Worm (Caenorhabditis elegans): Measurements from ENCODE around the gene F22H10.11.

DNA sequence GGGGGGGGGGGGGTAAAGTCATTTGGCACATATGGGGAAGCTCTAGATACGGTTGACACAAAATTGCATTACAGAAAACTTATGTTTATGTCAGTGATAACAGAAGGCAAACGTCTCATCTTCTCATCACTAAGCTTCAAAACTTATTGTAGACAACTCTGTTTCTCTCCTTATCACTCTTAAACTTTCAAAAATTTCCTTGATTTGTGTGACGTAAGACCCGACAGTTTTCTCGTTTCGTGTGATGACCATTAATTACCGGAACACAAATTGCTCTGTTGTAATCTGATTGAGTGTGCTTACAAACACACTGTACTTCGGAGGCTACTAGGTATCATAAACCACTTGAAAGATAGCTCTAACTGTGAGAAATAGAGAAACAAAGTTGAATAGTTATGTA, 43.0 kb downstream of the F22H10.11 start:
- no peak for TF ChIP-seq ama-1 (optimal IDR thresholded peaks at IDR 0.05)
- TF ChIP-seq aly-1 (tag; optimal IDR thresholded peaks at IDR 0.05), result no peak
- TF ChIP-seq ceh-36 (tag; optimal IDR thresholded peaks at IDR 0.05), result no peak
- TF ChIP-seq scrt-1 (GFP tag; IDR thresholded peaks at IDR 0.05), result no peak
- TF ChIP-seq B0310.2 (tag; optimal IDR thresholded peaks at IDR 0.05), result no peak
- TF ChIP-seq ets-7 (tag; optimal IDR thresholded peaks at IDR 0.05), result no peak
- no peak for TF ChIP-seq ceh-13 (GFP tag; optimal IDR thresholded peaks at IDR 0.05)
- TF ChIP-seq pes-1 (GFP tag; IDR thresholded peaks at IDR 0.05), result no peak
- no peak for TF ChIP-seq tbx-11 (GFP tag; IDR thresholded peaks at IDR 0.05)
- TF ChIP-seq tra-4 (tag; optimal IDR thresholded peaks at IDR 0.05), result no peak
- TF ChIP-seq hnd-1 (tag; optimal IDR thresholded peaks at IDR 0.05), result no peak
- TF ChIP-seq hmg-4 (GFP tag; optimal IDR thresholded peaks at IDR 0.05), result no peak
- TF ChIP-seq flt-1 (GFP tag; IDR thresholded peaks at IDR 0.05), result no peak

Measured in whole organism, early embryonic.